Fruit fly (Drosophila melanogaster) whole organism, prepupa: ENCODE data around the gene mRpS18B.

ENCODE experiments used
- CG10631 ChIP-seq: fragments of 200-800 bp; sonication (Bioruptor generic); optimal IDR thresholded peaks from 2 replicates; lab custom pipeline; 2016; ENCODE audit warnings: missing biosample characterization, missing genetic modification characterization
- CG10669 ChIP-seq: fragments of 200-800 bp; sonication (Bioruptor generic); optimal IDR thresholded peaks from 3 replicates; lab custom pipeline; 2018; ENCODE audit warnings: missing biosample characterization, mild to moderate bottlenecking, missing genetic modification characterization, moderate library complexity
- CG11762 ChIP-seq: fragments of 200-800 bp; sonication (Bioruptor generic); optimal IDR thresholded peaks from 3 replicates; lab custom pipeline; 2016; ENCODE audit warnings: missing biosample characterization, missing genetic modification characterization; ENCODE audit not compliant: insufficient read depth
- CG11902 ChIP-seq: fragments of 200-800 bp; sonication (Bioruptor generic); optimal IDR thresholded peaks from 3 replicates; lab custom pipeline; 2016; ENCODE audit warnings: missing biosample characterization, missing genetic modification characterization
- CG1621 ChIP-seq: fragments of 200-800 bp; sonication (Bioruptor generic); optimal IDR thresholded peaks from 3 replicates; lab custom pipeline; 2018; ENCODE audit warnings: missing biosample characterization, mild to moderate bottlenecking, missing genetic modification characterization
- CG16779 ChIP-seq: fragments of 200-800 bp; sonication (Bioruptor generic); optimal IDR thresholded peaks from 3 replicates; lab custom pipeline; 2017; ENCODE audit warnings: missing biosample characterization, mild to moderate bottlenecking, missing genetic modification characterization
- CG3032 ChIP-seq: fragments of 200-800 bp; optimal IDR thresholded peaks from 2 replicates; lab custom pipeline; 2019; ENCODE audit warnings: missing biosample characterization, mild to moderate bottlenecking, missing genetic modification characterization, moderate library complexity
- CG32006 ChIP-seq: fragments of 200-800 bp; sonication (Bioruptor generic); optimal IDR thresholded peaks from 3 replicates; lab custom pipeline; 2017; ENCODE audit warnings: missing biosample characterization, mild to moderate bottlenecking, missing genetic modification characterization
- CG34406 ChIP-seq: fragments of 200-800 bp; sonication (Bioruptor generic); optimal IDR thresholded peaks from 3 replicates; lab custom pipeline; 2016; ENCODE audit warnings: missing biosample characterization, missing genetic modification characterization
- CG3919 ChIP-seq: fragments of 200-800 bp; sonication (Bioruptor generic); optimal IDR thresholded peaks from 3 replicates; lab custom pipeline; 2016; ENCODE audit warnings: missing biosample characterization, missing genetic modification characterization
- CG4318 ChIP-seq: fragments of 200-800 bp; sonication (Bioruptor generic); optimal IDR thresholded peaks from 3 replicates; lab custom pipeline; 2017; ENCODE audit warnings: missing biosample characterization, mild to moderate bottlenecking, missing genetic modification characterization
- CG6792 ChIP-seq: fragments of 200-800 bp; sonication (Bioruptor generic); optimal IDR thresholded peaks from 3 replicates; lab custom pipeline; 2016; ENCODE audit warnings: missing biosample characterization, missing genetic modification characterization
- CG6808 ChIP-seq: fragments of 200-800 bp; sonication (Bioruptor generic); optimal IDR thresholded peaks from 3 replicates; lab custom pipeline; 2017; ENCODE audit warnings: missing biosample characterization, missing genetic modification characterization, mild to moderate bottlenecking, moderate library complexity, missing genetic modification reagents
- CG7368 ChIP-seq: fragments of 200-800 bp; sonication (Bioruptor generic); optimal IDR thresholded peaks from 3 replicates; lab custom pipeline; 2016; ENCODE audit warnings: missing biosample characterization, missing genetic modification characterization
- CG8119 ChIP-seq: fragments of 200-800 bp; sonication (Bioruptor generic); IDR thresholded peaks from 3 replicates; pipeline ENCODE4 v1.3.6; 2022; ENCODE audit warnings: missing biosample characterization, missing genetic modification characterization
- CG8319 ChIP-seq: fragments of 200-800 bp; sonication (Bioruptor generic); optimal IDR thresholded peaks from 3 replicates; lab custom pipeline; 2016; ENCODE audit warnings: missing biosample characterization, missing genetic modification characterization
- CG8632 ChIP-seq: fragments of 200-800 bp; sonication (Bioruptor generic); optimal IDR thresholded peaks from 3 replicates; lab custom pipeline; 2016; ENCODE audit warnings: missing biosample characterization, missing genetic modification characterization
- CG9139 ChIP-seq: fragments of 200-800 bp; sonication (Bioruptor generic); optimal IDR thresholded peaks from 3 replicates; lab custom pipeline; 2017; ENCODE audit warnings: missing biosample characterization, mild to moderate bottlenecking, missing genetic modification characterization
- Eip75B ChIP-seq: fragments of 200-800 bp; sonication (Bioruptor generic); optimal IDR thresholded peaks from 3 replicates; lab custom pipeline; 2016; ENCODE audit warnings: missing biosample characterization, missing genetic modification characterization
- Eip93F ChIP-seq: fragments of 200-800 bp; sonication (Bioruptor generic); optimal IDR thresholded peaks from 2 replicates; lab custom pipeline; 2016; ENCODE audit warnings: missing biosample characterization, mild to moderate bottlenecking, missing genetic modification characterization
- Ets21C ChIP-seq: fragments of 200-800 bp; sonication (Bioruptor generic); optimal IDR thresholded peaks from 3 replicates; lab custom pipeline; 2016; ENCODE audit warnings: missing biosample characterization, missing genetic modification characterization
- Ets96B ChIP-seq: fragments of 200-800 bp; optimal IDR thresholded peaks from 2 replicates; lab custom pipeline; 2019; ENCODE audit warnings: missing biosample characterization, mild to moderate bottlenecking, missing genetic modification characterization, moderate library complexity
- Gug ChIP-seq: fragments of 200-800 bp; sonication (Bioruptor generic); IDR thresholded peaks from 2 replicates; pipeline ENCODE4 v1.3.6; 2022; ENCODE audit warnings: missing biosample characterization, missing genetic modification characterization
- Hr39 ChIP-seq: fragments of 200-800 bp; sonication (Bioruptor generic); optimal IDR thresholded peaks from 2 replicates; lab custom pipeline; 2016; ENCODE audit warnings: missing biosample characterization, missing genetic modification characterization
- Lpt ChIP-seq: fragments of 200-800 bp; sonication (Bioruptor generic); optimal IDR thresholded peaks from 3 replicates; lab custom pipeline; 2016; ENCODE audit warnings: missing biosample characterization, missing genetic modification characterization
- Met ChIP-seq: fragments of 200-800 bp; sonication (Bioruptor generic); optimal IDR thresholded peaks from 3 replicates; lab custom pipeline; 2016; ENCODE audit warnings: missing biosample characterization, missing genetic modification characterization
- OdsH ChIP-seq: fragments of 200-800 bp; sonication (Bioruptor generic); optimal IDR thresholded peaks from 3 replicates; lab custom pipeline; 2016; ENCODE audit warnings: missing biosample characterization, missing genetic modification characterization
- Smox ChIP-seq: fragments of 200-800 bp; sonication (Bioruptor generic); optimal IDR thresholded peaks from 3 replicates; lab custom pipeline; 2016; ENCODE audit warnings: missing biosample characterization, missing genetic modification characterization
- Sox102F ChIP-seq: fragments of 200-800 bp; sonication (Bioruptor generic); optimal IDR thresholded peaks from 2 replicates; lab custom pipeline; 2016; ENCODE audit warnings: missing biosample characterization, mild to moderate bottlenecking, missing genetic modification characterization
- Sox14 ChIP-seq: fragments of 200-800 bp; sonication (Bioruptor generic); optimal IDR thresholded peaks from 3 replicates; lab custom pipeline; 2016; ENCODE audit warnings: missing biosample characterization, missing genetic modification characterization
- Sox15 ChIP-seq: fragments of 200-800 bp; sonication (Bioruptor generic); optimal IDR thresholded peaks from 3 replicates; lab custom pipeline; 2016; ENCODE audit warnings: missing biosample characterization, missing genetic modification characterization
- achi ChIP-seq: fragments of 200-800 bp; sonication (Bioruptor generic); optimal IDR thresholded peaks from 3 replicates; lab custom pipeline; 2016; ENCODE audit warnings: missing biosample characterization, missing genetic modification characterization
- acj6 ChIP-seq: fragments of 200-800 bp; sonication (Bioruptor generic); optimal IDR thresholded peaks from 3 replicates; lab custom pipeline; 2016; ENCODE audit warnings: missing biosample characterization, missing genetic modification characterization
- cyc ChIP-seq: fragments of 200-800 bp; sonication (Bioruptor generic); optimal IDR thresholded peaks from 3 replicates; lab custom pipeline; 2016; ENCODE audit warnings: missing biosample characterization, missing genetic modification characterization
- dac ChIP-seq: fragments of 200-800 bp; sonication (Bioruptor generic); optimal IDR thresholded peaks from 2 replicates; lab custom pipeline; 2017; ENCODE audit warnings: missing biosample characterization, mild to moderate bottlenecking, missing genetic modification characterization
- dsx ChIP-seq: fragments of 200-800 bp; optimal IDR thresholded peaks from 3 replicates; lab custom pipeline; 2019; ENCODE audit warnings: missing biosample characterization, mild to moderate bottlenecking, missing genetic modification characterization, moderate library complexity; ENCODE audit not compliant: poor library complexity, severe bottlenecking
- eg ChIP-seq: fragments of 200-800 bp; sonication (Bioruptor generic); IDR thresholded peaks from 3 replicates; pipeline ENCODE4 v1.3.6; 2022; ENCODE audit warnings: missing biosample characterization, missing genetic modification characterization
- esn ChIP-seq: fragments of 200-800 bp; sonication (Bioruptor generic); optimal IDR thresholded peaks from 2 replicates; lab custom pipeline; 2016; ENCODE audit warnings: missing biosample characterization, mild to moderate bottlenecking, missing genetic modification characterization, moderate library complexity
- fd59A ChIP-seq: fragments of 200-800 bp; sonication (Bioruptor generic); optimal IDR thresholded peaks from 2 replicates; lab custom pipeline; 2017; ENCODE audit warnings: missing biosample characterization, mild to moderate bottlenecking, missing genetic modification characterization, missing genetic modification reagents
- fd85E ChIP-seq: fragments of 200-800 bp; sonication (Bioruptor generic); optimal IDR thresholded peaks from 3 replicates; lab custom pipeline; 2016; ENCODE audit warnings: missing biosample characterization, missing genetic modification characterization
- fkh ChIP-seq: fragments of 200-800 bp; sonication (Bioruptor generic); optimal IDR thresholded peaks from 3 replicates; lab custom pipeline; 2017; ENCODE audit warnings: missing biosample characterization, mild to moderate bottlenecking, missing genetic modification characterization, moderate library complexity
- net ChIP-seq: fragments of 200-800 bp; sonication (Bioruptor generic); optimal IDR thresholded peaks from 3 replicates; lab custom pipeline; 2016; ENCODE audit warnings: missing biosample characterization, missing genetic modification characterization
- pdm3 ChIP-seq: fragments of 200-800 bp; sonication (Bioruptor generic); optimal IDR thresholded peaks from 3 replicates; lab custom pipeline; 2016; ENCODE audit warnings: missing biosample characterization, missing genetic modification characterization
- spab ChIP-seq: fragments of 200-800 bp; sonication (Bioruptor generic); optimal IDR thresholded peaks from 2 replicates; lab custom pipeline; 2017; ENCODE audit warnings: missing biosample characterization, mild to moderate bottlenecking, missing genetic modification characterization, missing genetic modification reagents
- ss ChIP-seq, 2 experiments: fragments of 200-800 bp; sonication (Bioruptor generic); optimal IDR thresholded peaks; 2 replicates in 1 of 2; 3 replicates in 1 of 2; lab custom pipeline; 2017 to 2018; ENCODE audit warnings: mild to moderate bottlenecking in 2 of 2, missing biosample characterization in 2 of 2, missing genetic modification characterization in 2 of 2, moderate library complexity in 1 of 2
- svp ChIP-seq: fragments of 200-800 bp; sonication (Bioruptor generic); peaks from one replicate; lab custom pipeline; 2016; ENCODE audit warnings: missing biosample characterization, missing genetic modification characterization
- topi ChIP-seq: fragments of 200-800 bp; sonication (Bioruptor generic); optimal IDR thresholded peaks from 3 replicates; lab custom pipeline; 2016; ENCODE audit warnings: missing biosample characterization, missing genetic modification characterization
- vri ChIP-seq: fragments of 200-800 bp; sonication (Bioruptor generic); optimal IDR thresholded peaks from 3 replicates; lab custom pipeline; 2016; ENCODE audit warnings: missing biosample characterization, mild to moderate bottlenecking, missing genetic modification characterization

Gene mRpS18B

DNA sequence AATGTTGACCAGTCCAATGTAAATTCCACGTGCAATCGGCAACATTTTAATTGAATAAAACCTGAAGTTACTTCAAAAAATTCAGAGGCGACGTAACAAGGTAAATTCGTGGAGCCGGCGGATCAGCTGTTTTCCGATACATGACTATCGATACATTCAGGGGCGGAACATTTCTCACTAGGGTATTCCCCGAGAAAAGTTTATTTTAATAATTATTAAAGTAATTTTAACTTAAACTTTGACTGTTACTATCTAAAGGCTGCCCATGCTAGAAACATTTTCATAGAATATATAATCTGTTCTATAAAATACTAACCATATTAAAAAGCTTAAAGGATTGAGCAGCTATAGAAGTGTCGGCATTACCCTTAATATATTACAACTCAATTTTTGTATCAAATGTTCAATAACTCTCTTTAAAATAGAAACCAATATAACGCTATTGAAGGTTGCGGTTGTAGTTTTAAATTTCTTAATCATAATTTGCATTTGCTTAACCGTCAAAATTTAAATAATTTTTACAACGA, at the start of gene mRpS18B, which contains the start of gene Kua (continued):
- no peak for TF ChIP-seq spab (GFP tag; lab: Kevin White, UChicago)
- TF ChIP-seq net (GFP tag; lab: Kevin White, UChicago) = no peak
- TF ChIP-seq CG11762 (GFP tag; lab: Kevin White, UChicago) = no peak
- TF ChIP-seq Gug = peak; percentile 15; the same call in 1 of the 2 replicates
- TF ChIP-seq CG7368 (GFP tag; lab: Kevin White, UChicago) = no peak
- TF ChIP-seq CG8119 (GFP tag; lab: Robert Waterston, UW) = peak; percentile 31; the same call in 1 of the 3 replicates
- TF ChIP-seq CG10631 (GFP tag; lab: Kevin White, UChicago) = peak; percentile 38
- peak; percentile 51 for TF ChIP-seq CG32006 (GFP tag; lab: Kevin White, UChicago)

DNA sequence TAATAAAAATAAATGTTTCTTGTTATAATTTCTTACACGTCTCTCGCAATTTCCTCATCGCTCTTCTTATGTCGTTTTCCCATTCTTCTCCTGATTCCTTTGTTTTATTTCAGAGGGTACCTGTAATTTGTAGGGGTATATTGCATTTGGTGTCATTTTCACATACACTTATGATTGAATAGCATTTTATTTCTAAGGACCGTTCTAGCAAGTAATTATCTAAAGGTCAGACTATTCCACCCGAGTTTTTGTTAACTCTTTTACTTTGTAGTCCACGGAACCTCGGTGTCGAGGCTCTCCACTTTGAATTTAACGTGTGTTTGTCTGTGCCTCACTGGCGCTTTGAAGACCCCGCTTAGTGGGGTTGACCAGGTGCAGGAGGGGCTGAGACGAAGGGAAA, 49.2 kb upstream of the mRpS18B start:
- no peak for TF ChIP-seq fkh (GFP tag; lab: Kevin White, UChicago)
- TF ChIP-seq dsx (GFP tag; lab: Kevin White, UChicago) = peak; percentile 47
- no peak for TF ChIP-seq CG9139
- no peak for TF ChIP-seq CG11902 (GFP tag; lab: Kevin White, UChicago)
- peak; percentile 51 for TF ChIP-seq achi (GFP tag; lab: Kevin White, UChicago)
- peak; percentile 51 for TF ChIP-seq Hr39 (GFP tag; lab: Kevin White, UChicago)
- TF ChIP-seq Lpt (GFP tag; lab: Kevin White, UChicago) = no peak
- TF ChIP-seq Sox102F (GFP tag; lab: Kevin White, UChicago) = peak; percentile 29
- TF ChIP-seq CG6808 (GFP tag; lab: Kevin White, UChicago) = peak; percentile 9
- TF ChIP-seq esn (GFP tag; lab: Kevin White, UChicago) = no peak
- no peak for TF ChIP-seq CG8319 (GFP tag; lab: Kevin White, UChicago)
- peak; percentile 13 for TF ChIP-seq topi
- peak; percentile 17 for TF ChIP-seq Sox15 (GFP tag; lab: Kevin White, UChicago)
- TF ChIP-seq CG1621 (tag; lab: Kevin White, UChicago) = peak; percentile 44
- peak; percentile 51 for TF ChIP-seq CG3032 (tag; lab: Kevin White, UChicago)
- peak; percentile 52 for TF ChIP-seq CG10631 (GFP tag; lab: Kevin White, UChicago)
- no peak for TF ChIP-seq Eip93F (GFP tag; lab: Kevin White, UChicago)
- TF ChIP-seq dac (GFP tag; lab: Kevin White, UChicago) = no peak
- TF ChIP-seq CG16779 (tag; lab: Kevin White, UChicago) = no peak
- TF ChIP-seq Sox14 (GFP tag; lab: Kevin White, UChicago) = peak; percentile 42
- no peak for TF ChIP-seq Ets21C
- TF ChIP-seq eg (GFP tag; lab: Robert Waterston, UW) = 0 out of 3 replicates have a peak, but pooled peaks have one; percentile 7
- peak; percentile 38 for TF ChIP-seq OdsH (GFP tag; lab: Kevin White, UChicago)
- TF ChIP-seq Met (GFP tag; lab: Kevin White, UChicago) = peak; percentile 43
- peak; percentile 32 for TF ChIP-seq Smox (GFP tag; lab: Kevin White, UChicago)
- TF ChIP-seq CG34406 = peak; percentile 31
- peak; percentile 28 for TF ChIP-seq cyc (GFP tag; lab: Kevin White, UChicago)
- peak; percentile 55 for TF ChIP-seq pdm3 (GFP tag; lab: Kevin White, UChicago)
- peak; percentile 60 for TF ChIP-seq svp
- TF ChIP-seq fd59A (GFP tag; lab: Kevin White, UChicago) = no peak
- TF ChIP-seq CG7368 (GFP tag; lab: Kevin White, UChicago) = peak; percentile 12
- TF ChIP-seq CG4318 (GFP tag; lab: Kevin White, UChicago) = no peak
- peak; percentile 49 for TF ChIP-seq acj6 (GFP tag; lab: Kevin White, UChicago)
- peak in 1 of 2 experiments; percentile 45 for TF ChIP-seq ss (GFP tag; optimal IDR thresholded peaks at IDR 0.05; lab: Kevin White, UChicago)
- TF ChIP-seq CG11762 (GFP tag; lab: Kevin White, UChicago) = no peak
- peak; percentile 46; the same call in 1 of the 3 replicates for TF ChIP-seq CG8119 (GFP tag; lab: Robert Waterston, UW)
- no peak for TF ChIP-seq fd85E (GFP tag; lab: Kevin White, UChicago)
- peak; percentile 44 for TF ChIP-seq CG3919
- peak; percentile 24 for TF ChIP-seq CG6792
- TF ChIP-seq CG10669 (GFP tag; lab: Kevin White, UChicago) = peak; percentile 47
- TF ChIP-seq Gug = no peak
- peak; percentile 55 for TF ChIP-seq Eip75B (GFP tag; lab: Kevin White, UChicago)
- no peak for TF ChIP-seq net (GFP tag; lab: Kevin White, UChicago)
- TF ChIP-seq CG8632 = peak; percentile 28
- peak; percentile 67 for TF ChIP-seq Ets96B (tag; lab: Kevin White, UChicago)
- no peak for TF ChIP-seq vri (GFP tag; lab: Kevin White, UChicago)
- peak; percentile 35 for TF ChIP-seq spab (GFP tag; lab: Kevin White, UChicago)
